2 fruit fly cellular contexts compared by ENCODE assay signal in the genomic region with DNA sequence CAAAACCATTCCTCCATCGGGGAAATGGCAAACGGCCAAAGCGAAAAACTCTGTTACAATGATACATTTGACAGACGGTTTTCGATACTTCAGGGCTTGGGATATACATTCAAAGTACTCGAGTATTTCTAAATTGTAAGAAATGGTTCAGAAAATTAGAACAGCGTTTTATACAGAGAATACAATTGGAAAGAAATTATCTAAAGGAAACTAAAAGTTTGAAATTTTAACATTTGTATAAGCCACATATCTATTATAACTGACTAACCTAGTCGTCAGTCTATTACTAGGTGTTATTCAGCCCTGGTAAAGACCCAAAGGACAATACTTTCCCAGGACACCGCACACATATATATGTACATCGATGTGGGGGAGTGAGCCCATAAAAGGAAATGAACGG.
TF ChIP-seq lines count a peak whose summit lies in the region.

No protein-coding gene starts in this region.

- TF ChIP-seq CTCF in whole organism, embryonic (GFP tag; optimal IDR thresholded peaks at IDR 0.05; lab: Kevin White, UChicago), result no peak

TF ChIP-seq in whole organism, embryonic, 481 proteins besides CTCF, POLR2A, EP300 and RAD21 (continues in another document):
- no peak for TF ChIP-seq tna (GFP tag; IDR thresholded peaks at IDR 0.05; lab: Robert Waterston, UW; ENCODE audit: partially characterized antibody)
- TF ChIP-seq CG33557 (GFP tag; optimal IDR thresholded peaks at IDR 0.05; lab: Kevin White, UChicago), result no peak
- no peak for TF ChIP-seq Mad (GFP tag; optimal IDR thresholded peaks at IDR 0.05; lab: Kevin White, UChicago)
- TF ChIP-seq B-H2 (GFP tag; optimal IDR thresholded peaks at IDR 0.05; lab: Kevin White, UChicago), result peak; percentile 35
- TF ChIP-seq CG7556 (GFP tag; optimal IDR thresholded peaks at IDR 0.05; lab: Kevin White, UChicago), result peak; percentile 61
- no peak for TF ChIP-seq Hey (tag; optimal IDR thresholded peaks at IDR 0.05; lab: Kevin White, UChicago)
- peak; percentile 17 for TF ChIP-seq mirr (GFP tag; optimal IDR thresholded peaks at IDR 0.05; lab: Kevin White, UChicago)
- no peak for TF ChIP-seq Side (GFP tag; optimal IDR thresholded peaks at IDR 0.05; lab: Kevin White, UChicago)
- peak; percentile 35; the same call in 1 of the 2 replicates for TF ChIP-seq CG31441 (GFP tag; IDR thresholded peaks at IDR 0.05; lab: Robert Waterston, UW)
- peak; percentile 63 for TF ChIP-seq gem (tag; optimal IDR thresholded peaks at IDR 0.05; lab: Kevin White, UChicago)
- no peak for TF ChIP-seq dpn (GFP tag; optimal IDR thresholded peaks at IDR 0.05; lab: Kevin White, UChicago)
- peak; percentile 23 for TF ChIP-seq CG17359 (tag; optimal IDR thresholded peaks at IDR 0.05; lab: Kevin White, UChicago)
- no peak for TF ChIP-seq Gsc (GFP tag; IDR thresholded peaks at IDR 0.05; lab: Robert Waterston, UW)
- no peak for TF ChIP-seq CG4424 (GFP tag; optimal IDR thresholded peaks at IDR 0.05; lab: Kevin White, UChicago)
- TF ChIP-seq CG6683 (GFP tag; optimal IDR thresholded peaks at IDR 0.05; lab: Kevin White, UChicago), result peak; percentile 1
- no peak for TF ChIP-seq CG11247 (GFP tag; IDR thresholded peaks at IDR 0.05; lab: Robert Waterston, UW)
- no peak for TF ChIP-seq Mes4 (GFP tag; optimal IDR thresholded peaks at IDR 0.05; lab: Kevin White, UChicago)
- TF ChIP-seq CG4282 (GFP tag; optimal IDR thresholded peaks at IDR 0.05; lab: Kevin White, UChicago), result no peak
- no peak for TF ChIP-seq Hr39 (optimal IDR thresholded peaks at IDR 0.05; lab: Kevin White, UChicago)
- no peak for TF ChIP-seq Lim3 (GFP tag; IDR thresholded peaks at IDR 0.05; lab: Robert Waterston, UW)
- TF ChIP-seq Doc2 (GFP tag; IDR thresholded peaks at IDR 0.05; lab: Robert Waterston, UW), result no peak
- no peak for TF ChIP-seq bab2 (GFP tag; optimal IDR thresholded peaks at IDR 0.05; lab: Kevin White, UChicago)
- TF ChIP-seq nmo (GFP tag; optimal IDR thresholded peaks at IDR 0.05; lab: Kevin White, UChicago), result peak; percentile 22
- peak; percentile 22; the same call in 1 of the 3 replicates for TF ChIP-seq dysf (GFP tag; IDR thresholded peaks at IDR 0.05; lab: Robert Waterston, UW)
- TF ChIP-seq CG10147 (GFP tag; optimal IDR thresholded peaks at IDR 0.05; lab: Kevin White, UChicago), result peak; percentile 47
- no peak for TF ChIP-seq sr (GFP tag; IDR thresholded peaks at IDR 0.05; lab: Robert Waterston, UW)
- peak; percentile 69 for TF ChIP-seq Hmr (GFP tag; optimal IDR thresholded peaks at IDR 0.05; lab: Kevin White, UChicago)
- TF ChIP-seq ATbp (GFP tag; optimal IDR thresholded peaks at IDR 0.05; lab: Kevin White, UChicago), result peak; percentile 21
- peak; percentile 54; the same call in 2 of the 3 replicates for TF ChIP-seq row (GFP tag; IDR thresholded peaks at IDR 0.05; lab: Robert Waterston, UW)
- TF ChIP-seq Ada2b (GFP tag; IDR thresholded peaks at IDR 0.05; lab: Robert Waterston, UW), result no peak
- no peak for TF ChIP-seq Tbp (GFP tag; optimal IDR thresholded peaks at IDR 0.05; lab: Kevin White, UChicago)
- TF ChIP-seq C15 (GFP tag; IDR thresholded peaks at IDR 0.05; lab: Robert Waterston, UW), result no peak
- no peak for TF ChIP-seq ranshi (GFP tag; IDR thresholded peaks at IDR 0.05; lab: Robert Waterston, UW)
- peak in 1 of 2 experiments; percentile 37 for TF ChIP-seq Hr51 (GFP tag; optimal IDR thresholded peaks at IDR 0.05; lab: Kevin White, UChicago)
- no peak for TF ChIP-seq Dll (GFP tag; IDR thresholded peaks at IDR 0.05; lab: Robert Waterston, UW; ENCODE audit: partially characterized antibody)
- no peak for TF ChIP-seq trem (tag; optimal IDR thresholded peaks at IDR 0.05; lab: Kevin White, UChicago)
- no peak for TF ChIP-seq usp (GFP tag; optimal IDR thresholded peaks at IDR 0.05; lab: Kevin White, UChicago)
- TF ChIP-seq bigmax (GFP tag; optimal IDR thresholded peaks at IDR 0.05; lab: Kevin White, UChicago), result no peak
- no peak for TF ChIP-seq ase (GFP tag; IDR thresholded peaks at IDR 0.05; lab: Robert Waterston, UW)
- TF ChIP-seq so (GFP tag; IDR thresholded peaks at IDR 0.05; lab: Robert Waterston, UW), result no peak
- peak; percentile 45 for TF ChIP-seq cwo (GFP tag; optimal IDR thresholded peaks at IDR 0.05; lab: Kevin White, UChicago)
- no peak for TF ChIP-seq ara (GFP tag; IDR thresholded peaks at IDR 0.05; lab: Robert Waterston, UW)
- TF ChIP-seq z (GFP tag; IDR thresholded peaks at IDR 0.05; lab: Robert Waterston, UW), result no peak
- TF ChIP-seq scrt (GFP tag; optimal IDR thresholded peaks at IDR 0.05; lab: Kevin White, UChicago), result peak; percentile 55
- TF ChIP-seq HmgD (GFP tag; optimal IDR thresholded peaks at IDR 0.05; lab: Kevin White, UChicago), result no peak

TF ChIP-seq in whole organism, prepupa, 60 proteins besides CTCF, POLR2A, EP300 and RAD21:
- TF ChIP-seq CG3919 (GFP tag; optimal IDR thresholded peaks at IDR 0.05; lab: Kevin White, UChicago) (no peak), spab (GFP tag; optimal IDR thresholded peaks at IDR 0.05; lab: Kevin White, UChicago) (no peak), CG11762 (GFP tag; optimal IDR thresholded peaks at IDR 0.05; lab: Kevin White, UChicago; ENCODE audit: insufficient read depth) (no peak), CG31627 (GFP tag; optimal IDR thresholded peaks at IDR 0.05; lab: Kevin White, UChicago) (no peak), Eip78C (GFP tag; lab: Kevin White, UChicago) (peak; percentile 75), Sox14 (GFP tag; optimal IDR thresholded peaks at IDR 0.05; lab: Kevin White, UChicago) (no peak), ss (GFP tag; optimal IDR thresholded peaks at IDR 0.05; lab: Kevin White, UChicago) (no peak)
